Fruit fly (Drosophila melanogaster): Measurements from ENCODE around the gene bip1.
A peak's percentile ranks its signal among the peaks of the same experiment; 100 is the strongest.

Gene bip1

dm6 chr3L:8063214-8064156, 5.0 kb upstream of the bip1 start, which contains the start of gene Sarm (continued):
- no peak for TF ChIP-seq sima (GFP tag; optimal IDR thresholded peaks at IDR 0.05)
- peak; percentile 18 for TF ChIP-seq CG15601 (tag; optimal IDR thresholded peaks at IDR 0.05)
- no peak for TF ChIP-seq toy (GFP tag; IDR thresholded peaks at IDR 0.05)
- peak; percentile 44 for TF ChIP-seq CG8359 (GFP tag; optimal IDR thresholded peaks at IDR 0.05; ENCODE audit: borderline replicate concordance)
- peak; percentile 60 for TF ChIP-seq dmrt99B (tag; optimal IDR thresholded peaks at IDR 0.05)
- TF ChIP-seq z (GFP tag; IDR thresholded peaks at IDR 0.05) = no peak
- no peak for TF ChIP-seq CG8089 (GFP tag; optimal IDR thresholded peaks at IDR 0.05)
- no peak for TF ChIP-seq CG5245 (GFP tag; optimal IDR thresholded peaks at IDR 0.05)
- TF ChIP-seq jigr1 (GFP tag; IDR thresholded peaks at IDR 0.05) = no peak
- TF ChIP-seq Dp (GFP tag; optimal IDR thresholded peaks at IDR 0.05) = no peak
- TF ChIP-seq stwl (tag; optimal IDR thresholded peaks at IDR 0.05) = no peak
- TF ChIP-seq dati (GFP tag; IDR thresholded peaks at IDR 0.05) = no peak
- TF ChIP-seq jumu (GFP tag; optimal IDR thresholded peaks at IDR 0.05) = no peak
- TF ChIP-seq Sin3A (optimal IDR thresholded peaks at IDR 0.05) = no peak
- peak; percentile 35 to 65 for TF ChIP-seq Trl (optimal IDR thresholded peaks at IDR 0.05)
- no peak for TF ChIP-seq Trl (GFP tag; optimal IDR thresholded peaks at IDR 0.05)
- TF ChIP-seq CG17328 (GFP tag; IDR thresholded peaks at IDR 0.05) = 0 out of 2 replicates have a peak, but pooled peaks have one; percentile 18
- TF ChIP-seq CG4617 (GFP tag; optimal IDR thresholded peaks at IDR 0.05; ENCODE audit: borderline replicate concordance) = no peak
- no peak for TF ChIP-seq CG7372 (GFP tag; IDR thresholded peaks at IDR 0.05)
- TF ChIP-seq CG6254 (GFP tag; optimal IDR thresholded peaks at IDR 0.05) = peak; percentile 13
- TF ChIP-seq CG6175 (GFP tag; IDR thresholded peaks at IDR 0.05) = no peak
- no peak for TF ChIP-seq CG33557 (GFP tag; optimal IDR thresholded peaks at IDR 0.05)
- no peak for TF ChIP-seq CG3847 (GFP tag; IDR thresholded peaks at IDR 0.05)
- peak; percentile 89 for TF ChIP-seq sens (GFP tag)
- no peak for TF ChIP-seq Oaz (GFP tag; IDR thresholded peaks at IDR 0.05)
- TF ChIP-seq tx (GFP tag; optimal IDR thresholded peaks at IDR 0.05) = no peak
- TF ChIP-seq pb (GFP tag; optimal IDR thresholded peaks at IDR 0.05) = no peak
- peak; percentile 48 for TF ChIP-seq CG12104 (GFP tag; optimal IDR thresholded peaks at IDR 0.05)
- TF ChIP-seq CG10431 (GFP tag; optimal IDR thresholded peaks at IDR 0.05) = no peak
- TF ChIP-seq B-H1 (GFP tag; IDR thresholded peaks at IDR 0.05) = no peak; the same call in 2 of the 3 replicates
- no peak for TF ChIP-seq Ravus (GFP tag; IDR thresholded peaks at IDR 0.05)
- no peak for TF ChIP-seq CG6765 (GFP tag; optimal IDR thresholded peaks at IDR 0.05)
- peak; percentile 60 for TF ChIP-seq CG15269 (tag; optimal IDR thresholded peaks at IDR 0.05)
- TF ChIP-seq gcm2 (GFP tag; optimal IDR thresholded peaks at IDR 0.05) = no peak
- TF ChIP-seq Taf1 (GFP tag; IDR thresholded peaks at IDR 0.05) = 0 out of 2 replicates have a peak, but pooled peaks have one; percentile 9
- no peak for TF ChIP-seq CTCF (GFP tag; optimal IDR thresholded peaks at IDR 0.05)
- TF ChIP-seq klu (GFP tag; IDR thresholded peaks at IDR 0.05) = no peak
- TF ChIP-seq fd64A (GFP tag; optimal IDR thresholded peaks at IDR 0.05) = no peak
- TF ChIP-seq BEAF-32 (GFP tag; optimal IDR thresholded peaks at IDR 0.05) = no peak
- no peak for TF ChIP-seq p53 (GFP tag; optimal IDR thresholded peaks at IDR 0.05)
- peak in 1 of 2 experiments; percentile 62 for TF ChIP-seq Hr78 (GFP tag; optimal IDR thresholded peaks at IDR 0.05)
- TF ChIP-seq CG3281 (GFP tag; optimal IDR thresholded peaks at IDR 0.05) = peak; percentile 61
- no peak; the same call in 1 of the 2 replicates for TF ChIP-seq HLH3B (GFP tag; IDR thresholded peaks at IDR 0.05)
- TF ChIP-seq CG1529 (GFP tag; optimal IDR thresholded peaks at IDR 0.05) = peak; percentile 70
- TF ChIP-seq crp (GFP tag; optimal IDR thresholded peaks at IDR 0.05) = no peak
- no peak for TF ChIP-seq Abd-B (GFP tag; optimal IDR thresholded peaks at IDR 0.05)
- no peak for TF ChIP-seq dan (GFP tag; IDR thresholded peaks at IDR 0.05)
- TF ChIP-seq Chrac-16 (GFP tag; optimal IDR thresholded peaks at IDR 0.05) = peak; percentile 3
- no peak for TF ChIP-seq CG10959 (GFP tag; IDR thresholded peaks at IDR 0.05)
- TF ChIP-seq wor (GFP tag; IDR thresholded peaks at IDR 0.05) = no peak
